Worm (Caenorhabditis elegans) whole organism, early embryonic: Measurements from ENCODE around the gene cyn-10.

Experiments
- B0310.2 ChIP-seq: sonication (generic microtip); optimal IDR thresholded peaks from 2 replicates; lab custom pipeline; 2016; ENCODE audit warnings: mild to moderate bottlenecking, missing genetic modification characterization, missing compliant biosample characterization
- F13C5.2 ChIP-seq: sonication (generic microtip); optimal IDR thresholded peaks from 2 replicates; lab custom pipeline; 2017; ENCODE audit warnings: mild to moderate bottlenecking, missing genetic modification characterization, inconsistent platforms, missing compliant biosample characterization
- aly-1 ChIP-seq: sonication (generic microtip); optimal IDR thresholded peaks from 2 replicates; lab custom pipeline; 2016; ENCODE audit warnings: missing genetic modification characterization, missing compliant biosample characterization
- ama-1 ChIP-seq: fragments of 150-350 bp; optimal IDR thresholded peaks from 2 replicates; lab custom pipeline; 2014
- ceh-13 ChIP-seq: fragments of 200-800 bp; sonication (Bioruptor generic); optimal IDR thresholded peaks from 2 replicates; lab custom pipeline; 2018; ENCODE audit warnings: mild to moderate bottlenecking, missing genetic modification characterization, missing compliant biosample characterization
- ceh-36 ChIP-seq: sonication (generic microtip); optimal IDR thresholded peaks from 2 replicates; lab custom pipeline; 2016; ENCODE audit warnings: missing genetic modification characterization, inconsistent platforms, missing compliant biosample characterization
- ets-7 ChIP-seq: sonication (generic microtip); optimal IDR thresholded peaks from 2 replicates; lab custom pipeline; 2016; ENCODE audit warnings: missing genotype, missing genetic modification characterization, missing compliant biosample characterization
- flt-1 ChIP-seq: fragments of 200-800 bp; sonication (Bioruptor generic); IDR thresholded peaks from 2 replicates; pipeline ENCODE4 v1.3.6; 2022; ENCODE audit warnings: missing genetic modification characterization, missing compliant biosample characterization
- hmbx-1 ChIP-seq: sonication (generic microtip); optimal IDR thresholded peaks from 2 replicates; lab custom pipeline; 2016; ENCODE audit warnings: mild to moderate bottlenecking, missing genetic modification characterization, missing compliant biosample characterization
- hmg-4 ChIP-seq: fragments of 200-800 bp; sonication (Bioruptor generic); optimal IDR thresholded peaks from 2 replicates; lab custom pipeline; 2018; ENCODE audit warnings: mild to moderate bottlenecking, missing genetic modification characterization, missing compliant biosample characterization
- hnd-1 ChIP-seq: sonication (generic microtip); optimal IDR thresholded peaks from 2 replicates; lab custom pipeline; 2016; ENCODE audit warnings: missing genetic modification characterization, missing compliant biosample characterization
- pes-1 ChIP-seq: fragments of 200-800 bp; sonication (Bioruptor generic); IDR thresholded peaks from 2 replicates; pipeline ENCODE4 v1.3.6; 2022; ENCODE audit warnings: missing genetic modification reagents, missing genetic modification characterization, missing compliant biosample characterization
- scrt-1 ChIP-seq: fragments of 200-800 bp; sonication (Bioruptor generic); IDR thresholded peaks from 2 replicates; pipeline ENCODE4 v1.3.6; 2022; ENCODE audit warnings: missing genetic modification characterization, missing compliant biosample characterization
- sea-1 ChIP-seq: fragments of 200-800 bp; sonication (Bioruptor generic); conservative IDR thresholded peaks from 2 replicates; pipeline ENCODE4 v1.3.6; 2022; ENCODE audit warnings: missing genetic modification characterization, missing compliant biosample characterization
- tbx-11 ChIP-seq: fragments of 200-800 bp; sonication (Bioruptor generic); IDR thresholded peaks from 2 replicates; pipeline ENCODE4 v1.3.6; 2022; ENCODE audit warnings: missing genetic modification characterization, missing compliant biosample characterization
- tbx-37 ChIP-seq: fragments of 200-800 bp; sonication (Bioruptor generic); conservative IDR thresholded peaks from 2 replicates; pipeline ENCODE4 v1.3.6; 2022; ENCODE audit warnings: missing genetic modification reagents, missing genetic modification characterization, missing compliant biosample characterization
- tra-4 ChIP-seq: sonication (generic microtip); optimal IDR thresholded peaks from 2 replicates; lab custom pipeline; 2017; ENCODE audit warnings: missing genetic modification characterization, missing compliant biosample characterization

The cyn-10 gene

ce11 chrII:6937057-6937456 is 23.9 kb upstream of the cyn-10 start:
- TF ChIP-seq flt-1, result no peak
- TF ChIP-seq tbx-11 (GFP tag; lab: Robert Waterston, UW), result no peak
- TF ChIP-seq hnd-1, result no peak
- TF ChIP-seq hmbx-1 (tag; lab: Kevin White, UChicago), result no peak
- TF ChIP-seq B0310.2 (tag; lab: Kevin White, UChicago), result no peak
- TF ChIP-seq scrt-1, result no peak
- TF ChIP-seq pes-1, result no peak
- TF ChIP-seq ama-1 (lab: Kevin White, UChicago), result no peak
- TF ChIP-seq tra-4 (tag; lab: Kevin White, UChicago), result no peak

- TF ChIP-seq scrt-1 (no peak), tbx-11 (GFP tag; lab: Robert Waterston, UW) (peak; percentile 26; the same call in 1 of the 2 replicates)
Observed at ce11 chrII:6936528-6936927, 23.4 kb upstream of the cyn-10 start.

- TF ChIP-seq ceh-13 (GFP tag; lab: Kevin White, UChicago) (no peak), tbx-37 (GFP tag; lab: Robert Waterston, UW) (no peak), hmbx-1 (tag; lab: Kevin White, UChicago) (no peak), ets-7 (tag; lab: Kevin White, UChicago) (no peak), aly-1 (tag; lab: Kevin White, UChicago) (no peak), hnd-1 (no peak), tra-4 (tag; lab: Kevin White, UChicago) (no peak), scrt-1 (no peak)
Observed at ce11 chrII:6935975-6936374, 22.8 kb upstream of the cyn-10 start.

- TF ChIP-seq ceh-13 (GFP tag; lab: Kevin White, UChicago) (no peak), sea-1 (GFP tag; lab: Robert Waterston, UW) (no peak), F13C5.2 (tag; lab: Kevin White, UChicago) (no peak), tra-4 (tag; lab: Kevin White, UChicago) (no peak), hmbx-1 (tag; lab: Kevin White, UChicago) (no peak), pes-1 (no peak), hnd-1 (no peak), ceh-36 (tag; lab: Kevin White, UChicago) (no peak), ama-1 (lab: Kevin White, UChicago) (no peak), flt-1 (no peak), ets-7 (tag; lab: Kevin White, UChicago) (no peak), aly-1 (tag; lab: Kevin White, UChicago) (no peak), tbx-37 (GFP tag; lab: Robert Waterston, UW) (no peak), hmg-4 (GFP tag; lab: Kevin White, UChicago) (no peak), B0310.2 (tag; lab: Kevin White, UChicago) (no peak)
Observed at ce11 chrII:6934729-6935128, 21.6 kb upstream of the cyn-10 start.

ce11 chrII:6932978-6933377 is 19.8 kb upstream of the cyn-10 start:
- no peak for TF ChIP-seq flt-1
- TF ChIP-seq tbx-37 (GFP tag; lab: Robert Waterston, UW), result no peak
- no peak for TF ChIP-seq F13C5.2 (tag; lab: Kevin White, UChicago)
- TF ChIP-seq B0310.2 (tag; lab: Kevin White, UChicago), result no peak
- no peak for TF ChIP-seq ets-7 (tag; lab: Kevin White, UChicago)
- no peak for TF ChIP-seq aly-1 (tag; lab: Kevin White, UChicago)
- TF ChIP-seq ama-1 (lab: Kevin White, UChicago), result no peak
- no peak for TF ChIP-seq ceh-13 (GFP tag; lab: Kevin White, UChicago)
- TF ChIP-seq tbx-11 (GFP tag; lab: Robert Waterston, UW), result no peak
- TF ChIP-seq ceh-36 (tag; lab: Kevin White, UChicago), result no peak

- no peak for TF ChIP-seq ceh-13 (GFP tag; lab: Kevin White, UChicago)
- no peak for TF ChIP-seq sea-1 (GFP tag; lab: Robert Waterston, UW)
- TF ChIP-seq hmg-4 (GFP tag; lab: Kevin White, UChicago), result no peak
Observed at ce11 chrII:6930072-6930471, 16.9 kb upstream of the cyn-10 start.

ce11 chrII:6928416-6928815 is 15.3 kb upstream of the cyn-10 start, which contains the start of gene flcn-1:
Gene flcn-1 (plus strand): TSS chrII:6928763.
- TF ChIP-seq B0310.2 (tag; lab: Kevin White, UChicago) (no peak), hnd-1 (no peak), hmg-4 (GFP tag; lab: Kevin White, UChicago) (no peak), tbx-37 (GFP tag; lab: Robert Waterston, UW) (no peak), ceh-36 (tag; lab: Kevin White, UChicago) (no peak), F13C5.2 (tag; lab: Kevin White, UChicago) (no peak), flt-1 (no peak), ceh-13 (GFP tag; lab: Kevin White, UChicago) (no peak), pes-1 (no peak), sea-1 (GFP tag; lab: Robert Waterston, UW) (no peak), hmbx-1 (tag; lab: Kevin White, UChicago) (no peak), scrt-1 (no peak), aly-1 (tag; lab: Kevin White, UChicago) (no peak), ama-1 (lab: Kevin White, UChicago) (no peak), tra-4 (tag; lab: Kevin White, UChicago) (no peak), tbx-11 (GFP tag; lab: Robert Waterston, UW) (no peak), ets-7 (tag; lab: Kevin White, UChicago) (no peak)

ce11 chrII:6927603-6928002 is 14.4 kb upstream of the cyn-10 start, which contains the start of gene F22D3.4:
Gene F22D3.4 (minus strand): TSS chrII:6927603.
- TF ChIP-seq hmbx-1 (tag; lab: Kevin White, UChicago) (no peak), tbx-11 (GFP tag; lab: Robert Waterston, UW) (no peak), flt-1 (no peak), scrt-1 (no peak), ama-1 (lab: Kevin White, UChicago) (no peak), B0310.2 (tag; lab: Kevin White, UChicago) (no peak), tra-4 (tag; lab: Kevin White, UChicago) (no peak), F13C5.2 (tag; lab: Kevin White, UChicago) (no peak), hmg-4 (GFP tag; lab: Kevin White, UChicago) (no peak)
